Worm (Caenorhabditis elegans): ENCODE results near the gene Y46D2A.3.

- no peak for TF ChIP-seq flt-1 (GFP tag; IDR thresholded peaks at IDR 0.05)
- no peak for TF ChIP-seq ama-1 (optimal IDR thresholded peaks at IDR 0.05)
- no peak for TF ChIP-seq scrt-1 (GFP tag; IDR thresholded peaks at IDR 0.05)
- TF ChIP-seq B0310.2 (tag; optimal IDR thresholded peaks at IDR 0.05): no peak
- no peak for TF ChIP-seq aly-1 (tag; optimal IDR thresholded peaks at IDR 0.05)
- TF ChIP-seq ceh-36 (tag; optimal IDR thresholded peaks at IDR 0.05): no peak
- no peak for TF ChIP-seq F13C5.2 (tag; optimal IDR thresholded peaks at IDR 0.05)
- no peak for TF ChIP-seq pes-1 (GFP tag; IDR thresholded peaks at IDR 0.05)
- no peak for TF ChIP-seq hmbx-1 (tag; optimal IDR thresholded peaks at IDR 0.05)
- no peak for TF ChIP-seq ceh-13 (GFP tag; optimal IDR thresholded peaks at IDR 0.05)
- no peak for TF ChIP-seq hmg-4 (GFP tag; optimal IDR thresholded peaks at IDR 0.05)
- no peak for TF ChIP-seq hnd-1 (tag; optimal IDR thresholded peaks at IDR 0.05)
- no peak for TF ChIP-seq sea-1 (GFP tag; conservative IDR thresholded peaks at IDR 0.05)
These were observed 10.0 kb upstream of the Y46D2A.3 start, which contains the start of gene F14D2.19 for ce11 chrII:3337039-3337438.

All from whole organism, early embryonic.